Fruit fly (Drosophila melanogaster) whole organism, embryonic: ENCODE measurements around the gene ssp3.

Source experiments
- BEAF-32 ChIP-seq: fragments of 200-800 bp; sonication (Bioruptor generic); optimal IDR thresholded peaks from 3 replicates; lab custom pipeline; 2017; ENCODE audit warnings: missing biosample characterization, missing genetic modification characterization, mild to moderate bottlenecking, moderate library complexity, missing genetic modification reagents
- Bdp1 ChIP-seq: fragments of 200-800 bp; sonication (Bioruptor generic); optimal IDR thresholded peaks from 3 replicates; lab custom pipeline; 2016; ENCODE audit warnings: missing biosample characterization, missing genetic modification characterization
- Bgb ChIP-seq: fragments of 200-800 bp; sonication (Bioruptor generic); IDR thresholded peaks from 2 replicates; pipeline ENCODE4 v1.3.6; 2022; ENCODE audit warnings: missing biosample characterization, missing genetic modification characterization; ENCODE audit not compliant: partially characterized antibody
- CG10267 ChIP-seq: fragments of 200-800 bp; sonication (Bioruptor generic); optimal IDR thresholded peaks from 2 replicates; lab custom pipeline; 2018; ENCODE audit warnings: missing biosample characterization, mild to moderate bottlenecking, missing genetic modification characterization, moderate library complexity
- CG11696 ChIP-seq: fragments of 200-800 bp; sonication (Bioruptor generic); IDR thresholded peaks from 2 replicates; pipeline ENCODE4 v1.3.6; 2022; ENCODE audit warnings: missing biosample characterization, missing genetic modification characterization
- CG12391 ChIP-seq: fragments of 200-800 bp; sonication (Bioruptor generic); optimal IDR thresholded peaks from 3 replicates; lab custom pipeline; 2018; ENCODE audit warnings: missing biosample characterization, mild to moderate bottlenecking, missing genetic modification characterization, moderate library complexity
- CG13123 ChIP-seq: fragments of 200-800 bp; sonication (Bioruptor generic); optimal IDR thresholded peaks from 2 replicates; lab custom pipeline; 2016; ENCODE audit warnings: missing biosample characterization, missing genetic modification characterization
- CG13424 ChIP-seq: fragments of 200-800 bp; sonication (Bioruptor generic); optimal IDR thresholded peaks from 2 replicates; lab custom pipeline; 2019; ENCODE audit warnings: missing biosample characterization, mild to moderate bottlenecking, missing genetic modification characterization, moderate library complexity
- CG14667 ChIP-seq: fragments of 200-800 bp; sonication (Bioruptor generic); IDR thresholded peaks from 2 replicates; pipeline ENCODE4 v1.3.6; 2022; ENCODE audit warnings: missing biosample characterization, missing genetic modification characterization
- CG14710 ChIP-seq: fragments of 200-800 bp; sonication (Bioruptor generic); optimal IDR thresholded peaks from 3 replicates; lab custom pipeline; 2019; ENCODE audit warnings: missing biosample characterization, mild to moderate bottlenecking, missing genetic modification characterization, moderate library complexity
- CG17359 ChIP-seq: fragments of 200-800 bp; sonication (Bioruptor generic); optimal IDR thresholded peaks from 3 replicates; lab custom pipeline; 2018; ENCODE audit warnings: missing biosample characterization, mild to moderate bottlenecking, missing genetic modification characterization, moderate library complexity
- CG17829 ChIP-seq: fragments of 200-800 bp; optimal IDR thresholded peaks from 2 replicates; lab custom pipeline; 2019; ENCODE audit warnings: missing biosample characterization, mild to moderate bottlenecking, missing genetic modification characterization, moderate library complexity
- CG17912 ChIP-seq: fragments of 200-800 bp; sonication (Bioruptor generic); optimal IDR thresholded peaks from 2 replicates; lab custom pipeline; 2018; ENCODE audit warnings: missing biosample characterization, mild to moderate bottlenecking, missing genetic modification characterization
- CG30403 ChIP-seq: fragments of 200-800 bp; sonication (Bioruptor generic); optimal IDR thresholded peaks from 3 replicates; lab custom pipeline; 2016; ENCODE audit warnings: missing biosample characterization, missing genetic modification characterization
- CG3726 ChIP-seq: fragments of 200-800 bp; sonication (Bioruptor generic); IDR thresholded peaks from 3 replicates; pipeline ENCODE4, ENCODE4 v1.3.6; 2022; ENCODE audit warnings: missing biosample characterization, missing genetic modification characterization
- CG6854 ChIP-seq: fragments of 200-800 bp; sonication (Bioruptor generic); optimal IDR thresholded peaks from 3 replicates; lab custom pipeline; 2017; ENCODE audit warnings: missing biosample characterization, mild to moderate bottlenecking, missing genetic modification characterization
- CG7928 ChIP-seq: fragments of 200-800 bp; sonication (Bioruptor generic); optimal IDR thresholded peaks from 2 replicates; lab custom pipeline; 2017; ENCODE audit warnings: missing biosample characterization, mild to moderate bottlenecking, missing genetic modification characterization
- CG8359 ChIP-seq: fragments of 200-800 bp; sonication (Bioruptor generic); optimal IDR thresholded peaks from 2 replicates; lab custom pipeline; 2017; ENCODE audit warnings: missing biosample characterization, mild to moderate bottlenecking, missing genetic modification characterization, borderline replicate concordance
- CG9876 ChIP-seq: fragments of 200-800 bp; sonication (Bioruptor generic); optimal IDR thresholded peaks from 2 replicates; lab custom pipeline; 2016; ENCODE audit warnings: missing biosample characterization, missing genetic modification characterization
- Dbx ChIP-seq: fragments of 200-800 bp; sonication (Bioruptor generic); IDR thresholded peaks from 3 replicates; pipeline ENCODE4 v1.3.6; 2022; ENCODE audit warnings: missing biosample characterization, missing genetic modification characterization
- ERR ChIP-seq: fragments of 200-800 bp; sonication (Bioruptor generic); optimal IDR thresholded peaks from 2 replicates; lab custom pipeline; 2016; ENCODE audit warnings: missing biosample characterization, missing genetic modification characterization
- Fer3 ChIP-seq: fragments of 200-800 bp; sonication (Bioruptor generic); optimal IDR thresholded peaks from 2 replicates; lab custom pipeline; 2018; ENCODE audit warnings: missing biosample characterization, mild to moderate bottlenecking, missing genetic modification characterization, moderate library complexity
- H15 ChIP-seq: fragments of 200-800 bp; sonication (Bioruptor generic); IDR thresholded peaks from 3 replicates; pipeline ENCODE4 v1.3.6; 2022; ENCODE audit warnings: missing biosample characterization, missing genetic modification characterization
- HLH54F ChIP-seq: fragments of 200-800 bp; sonication (Bioruptor generic); optimal IDR thresholded peaks from 3 replicates; lab custom pipeline; 2016; ENCODE audit warnings: missing biosample characterization, missing genetic modification characterization
- HLHmδ ChIP-seq: fragments of 200-800 bp; sonication (Bioruptor generic); optimal IDR thresholded peaks from 2 replicates; lab custom pipeline; 2018; ENCODE audit warnings: missing biosample characterization, mild to moderate bottlenecking, missing genetic modification characterization, moderate library complexity
- Hr3 ChIP-seq: fragments of 200-800 bp; sonication (Bioruptor generic); optimal IDR thresholded peaks from 3 replicates; lab custom pipeline; 2016; ENCODE audit warnings: missing biosample characterization, missing genetic modification characterization
- Med ChIP-seq: fragments of 200-800 bp; sonication (Bioruptor generic); peaks from one replicate; lab custom pipeline; 2016; ENCODE audit warnings: missing biosample characterization, missing genetic modification characterization, mild to moderate bottlenecking, inconsistent platforms, moderate library complexity
- Mes4 ChIP-seq: fragments of 200-800 bp; sonication (Bioruptor generic); optimal IDR thresholded peaks from 2 replicates; lab custom pipeline; 2016; ENCODE audit warnings: missing biosample characterization, missing genetic modification characterization
- Neu2 ChIP-seq: fragments of 200-800 bp; sonication (Bioruptor generic); optimal IDR thresholded peaks from 3 replicates; lab custom pipeline; 2016; ENCODE audit warnings: missing biosample characterization, missing genetic modification characterization, borderline replicate concordance
- Optix ChIP-seq: fragments of 200-800 bp; sonication (Bioruptor generic); IDR thresholded peaks from 3 replicates; pipeline ENCODE4 v1.3.6; 2022; ENCODE audit warnings: missing biosample characterization, missing genetic modification characterization
- Tbp ChIP-seq: fragments of >200 bp; optimal IDR thresholded peaks from 2 replicates; lab custom pipeline; 2018; ENCODE audit warnings: missing biosample characterization, missing genetic modification characterization
- ara ChIP-seq: fragments of 200-800 bp; sonication (Bioruptor generic); IDR thresholded peaks from 2 replicates; pipeline ENCODE4 v1.3.6; 2022; ENCODE audit warnings: missing biosample characterization, missing genetic modification characterization
- bab2 ChIP-seq: fragments of 200-800 bp; sonication (Bioruptor generic); optimal IDR thresholded peaks from 2 replicates; lab custom pipeline; 2016; ENCODE audit warnings: missing biosample characterization, missing genetic modification characterization
- bowl ChIP-seq: fragments of 200-800 bp; sonication (Bioruptor generic); IDR thresholded peaks from 2 replicates; pipeline ENCODE4 v1.3.6; 2022; ENCODE audit warnings: missing biosample characterization, missing genetic modification characterization
- cato ChIP-seq: fragments of 200-800 bp; sonication (Bioruptor generic); optimal IDR thresholded peaks from 2 replicates; lab custom pipeline; 2016; ENCODE audit warnings: missing biosample characterization, missing genetic modification characterization, borderline replicate concordance
- chm ChIP-seq: fragments of 200-800 bp; sonication (Bioruptor generic); IDR thresholded peaks from 2 replicates; pipeline ENCODE4 v1.3.6; 2022; ENCODE audit warnings: missing biosample characterization, missing genetic modification characterization
- ci ChIP-seq: fragments of 200-800 bp; sonication (Bioruptor generic); IDR thresholded peaks from 3 replicates; pipeline ENCODE4 v1.3.6; 2022; ENCODE audit warnings: missing biosample characterization, missing genetic modification characterization
- dati ChIP-seq: fragments of 200-800 bp; sonication (Bioruptor generic); IDR thresholded peaks from 2 replicates; pipeline ENCODE4 v1.3.6; 2022; ENCODE audit warnings: missing biosample characterization, missing genetic modification characterization
- dm ChIP-seq: fragments of 200-800 bp; sonication (Bioruptor generic); optimal IDR thresholded peaks from 3 replicates; lab custom pipeline; 2016; ENCODE audit warnings: missing biosample characterization, missing genetic modification characterization
- ewg ChIP-seq: fragments of 200-800 bp; sonication (Bioruptor generic); optimal IDR thresholded peaks from 3 replicates; lab custom pipeline; 2017; ENCODE audit warnings: mild to moderate bottlenecking, missing biosample characterization, missing genetic modification reagents, missing genetic modification characterization
- hkb ChIP-seq, 2 experiments: fragments of 200-800 bp in 1 of 2; fragments of >200 bp in 1 of 2; sonication (Bioruptor generic) in 1 of 2; IDR thresholded peaks in 1 of 2; optimal IDR thresholded peaks in 1 of 2; 2 replicates each; pipeline versions ENCODE4 v1.3.6 to Lab custom; 2017 to 2022; ENCODE audit warnings: missing biosample characterization in 1 of 2, missing genetic modification characterization in 1 of 2
- ind ChIP-seq: fragments of 200-800 bp; sonication (Bioruptor generic); optimal IDR thresholded peaks from 3 replicates; lab custom pipeline; 2016; ENCODE audit warnings: missing biosample characterization, missing genetic modification characterization
- kay ChIP-seq: fragments of 200-800 bp; sonication (Bioruptor generic); optimal IDR thresholded peaks from 2 replicates; lab custom pipeline; 2016; ENCODE audit warnings: missing biosample characterization, missing genetic modification characterization
- ken ChIP-seq: fragments of 200-800 bp; sonication (Bioruptor generic); IDR thresholded peaks from 3 replicates; pipeline ENCODE4 v1.3.6; 2022; ENCODE audit warnings: missing biosample characterization, missing genetic modification characterization
- kni ChIP-seq: fragments of 200-800 bp; sonication (Bioruptor generic); optimal IDR thresholded peaks from 3 replicates; lab custom pipeline; 2017; ENCODE audit warnings: mild to moderate bottlenecking, missing biosample characterization, missing genetic modification reagents, missing genetic modification characterization
- lbe ChIP-seq: fragments of 200-800 bp; sonication (Bioruptor generic); optimal IDR thresholded peaks from 2 replicates; lab custom pipeline; 2016; ENCODE audit warnings: missing biosample characterization, mild to moderate bottlenecking, missing genetic modification characterization
- maf-S ChIP-seq: fragments of 200-800 bp; sonication (Bioruptor generic); optimal IDR thresholded peaks from 2 replicates; lab custom pipeline; 2016; ENCODE audit warnings: missing biosample characterization, missing genetic modification characterization
- tio ChIP-seq: fragments of 200-800 bp; sonication (Bioruptor generic); optimal IDR thresholded peaks from 2 replicates; lab custom pipeline; 2017; ENCODE audit warnings: missing biosample characterization, missing genetic modification characterization, inconsistent platforms
- vfl ChIP-seq: fragments of 200-800 bp; sonication (Bioruptor generic); optimal IDR thresholded peaks from 2 replicates; lab custom pipeline; 2016; ENCODE audit warnings: missing biosample characterization, missing genetic modification characterization
- z ChIP-seq: fragments of 200-800 bp; sonication (Bioruptor generic); IDR thresholded peaks from 3 replicates; pipeline ENCODE4 v1.3.6; 2022; ENCODE audit warnings: missing biosample characterization, missing genetic modification characterization
- zen ChIP-seq: fragments of 200-800 bp; sonication (Bioruptor generic); optimal IDR thresholded peaks from 3 replicates; lab custom pipeline; 2018; ENCODE audit warnings: missing biosample characterization, mild to moderate bottlenecking, missing genetic modification characterization, moderate library complexity

The ssp3 gene

DNA sequence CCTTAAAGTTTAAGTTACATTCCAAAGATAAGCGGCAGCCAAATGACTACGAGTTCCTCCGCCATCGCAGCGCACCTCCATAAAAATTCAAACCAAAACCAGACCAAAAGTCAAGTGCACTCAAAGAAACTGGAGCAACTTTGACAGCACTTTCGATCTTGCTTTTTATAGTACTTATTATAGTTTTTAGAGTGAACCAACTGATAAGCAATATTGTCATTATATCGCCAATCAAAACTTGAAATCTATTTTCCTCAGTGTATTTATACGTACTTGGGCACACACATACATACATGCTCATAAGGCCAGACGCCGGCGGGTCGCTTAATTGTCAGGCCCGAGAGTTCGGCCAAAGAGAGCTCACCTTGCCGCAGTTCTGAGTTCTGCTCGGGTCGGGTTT lies 53.7 kb downstream of the ssp3 start (continued):
- TF ChIP-seq maf-S: peak; percentile 51
- peak; percentile 87 for TF ChIP-seq ara
- peak; percentile 83 for TF ChIP-seq CG10267
- peak; percentile 56 for TF ChIP-seq tio (GFP tag; lab: Kevin White, UChicago)
- TF ChIP-seq CG30403 (GFP tag; lab: Kevin White, UChicago): peak; percentile 65
- no peak for TF ChIP-seq hkb (optimal IDR thresholded peaks at IDR 0.05; lab: Kevin White, UChicago)
- peak; percentile 76 for TF ChIP-seq hkb (GFP tag; IDR thresholded peaks at IDR 0.05; lab: Robert Waterston, UW)
- no peak for TF ChIP-seq CG6854 (GFP tag; lab: Kevin White, UChicago)
- peak; percentile 69 for TF ChIP-seq ken
- TF ChIP-seq kay (GFP tag; lab: Kevin White, UChicago): peak; percentile 29
- peak; percentile 93 for TF ChIP-seq CG17829 (tag; lab: Kevin White, UChicago)
- peak; percentile 35 for TF ChIP-seq dm
- peak; percentile 70 for TF ChIP-seq Mes4 (GFP tag; lab: Kevin White, UChicago)
- no peak for TF ChIP-seq Dbx (GFP tag; lab: Robert Waterston, UW)
- no peak for TF ChIP-seq HLHmδ (GFP tag; lab: Kevin White, UChicago)
- peak; percentile 61 for TF ChIP-seq ind (GFP tag; lab: Kevin White, UChicago)
- peak; percentile 37 for TF ChIP-seq CG9876 (GFP tag; lab: Kevin White, UChicago)
- TF ChIP-seq vfl: no peak
- TF ChIP-seq HLH54F (GFP tag; lab: Kevin White, UChicago): peak; percentile 34
- TF ChIP-seq Bdp1 (GFP tag; lab: Kevin White, UChicago): peak; percentile 52
- TF ChIP-seq cato (GFP tag; lab: Kevin White, UChicago): peak; percentile 58
- 0 out of 3 replicates have a peak, but pooled peaks have one; percentile 39 for TF ChIP-seq z
- peak; percentile 71; the same call in 2 of the 3 replicates for TF ChIP-seq H15 (GFP tag; lab: Robert Waterston, UW)
- TF ChIP-seq CG14667 (GFP tag; lab: Robert Waterston, UW): peak; percentile 59
- TF ChIP-seq CG13424 (tag; lab: Kevin White, UChicago): peak; percentile 79
- TF ChIP-seq Neu2: peak; percentile 57
- TF ChIP-seq Med (GFP tag; lab: Kevin White, UChicago): peak; percentile 93
- peak; percentile 72 for TF ChIP-seq CG8359 (GFP tag; lab: Kevin White, UChicago)
- TF ChIP-seq CG11696: no peak
- TF ChIP-seq Bgb: no peak
- TF ChIP-seq ERR (GFP tag; lab: Kevin White, UChicago): no peak
- TF ChIP-seq CG13123 (GFP tag; lab: Kevin White, UChicago): peak; percentile 52
- peak; percentile 88; the same call in 1 of the 2 replicates for TF ChIP-seq chm (GFP tag; lab: Robert Waterston, UW)
- TF ChIP-seq dati (GFP tag; lab: Robert Waterston, UW): no peak
- TF ChIP-seq CG17912 (GFP tag; lab: Kevin White, UChicago): no peak
- peak; percentile 86 for TF ChIP-seq CG12391
- no peak for TF ChIP-seq CG7928 (GFP tag; lab: Kevin White, UChicago)
- peak; percentile 76 for TF ChIP-seq CG3726 (GFP tag; lab: Robert Waterston, UW)
- TF ChIP-seq zen (tag; lab: Kevin White, UChicago): peak; percentile 98
- TF ChIP-seq ci: peak; percentile 87
- TF ChIP-seq bowl: no peak
- peak; percentile 75 for TF ChIP-seq bab2
- TF ChIP-seq Fer3 (tag; lab: Kevin White, UChicago): peak; percentile 46
- TF ChIP-seq Tbp (GFP tag; lab: Kevin White, UChicago): no peak
- TF ChIP-seq CG14710: peak; percentile 88
- peak; percentile 69 for TF ChIP-seq CG17359 (tag; lab: Kevin White, UChicago)
- TF ChIP-seq BEAF-32 (GFP tag; lab: Kevin White, UChicago): no peak
- TF ChIP-seq lbe (GFP tag; lab: Kevin White, UChicago): peak; percentile 33
- peak; percentile 61 for TF ChIP-seq Hr3 (GFP tag; lab: Kevin White, UChicago)
- peak; percentile 69; the same call in 1 of the 3 replicates for TF ChIP-seq Optix (GFP tag; lab: Robert Waterston, UW)
- TF ChIP-seq ewg (GFP tag; lab: Kevin White, UChicago): peak; percentile 56
- TF ChIP-seq kni: no peak
